Fruit fly (Drosophila melanogaster) whole organism, embryonic: ENCODE measurements around the gene Fbw5.

Experiments
- Abd-B ChIP-seq: fragments of 200-800 bp; sonication (Bioruptor generic); optimal IDR thresholded peaks from 2 replicates; lab custom pipeline; 2018; ENCODE audit warnings: missing biosample characterization, mild to moderate bottlenecking, missing genetic modification characterization, moderate library complexity
- Antp ChIP-seq: fragments of 200-800 bp; sonication (Bioruptor generic); optimal IDR thresholded peaks from 3 replicates; lab custom pipeline; 2016; ENCODE audit warnings: missing biosample characterization, missing genetic modification characterization
- B-H1 ChIP-seq: fragments of 200-800 bp; sonication (Bioruptor generic); IDR thresholded peaks from 3 replicates; pipeline ENCODE4 v1.3.6; 2022; ENCODE audit warnings: missing biosample characterization, missing genetic modification characterization
- Bgb ChIP-seq: fragments of 200-800 bp; sonication (Bioruptor generic); IDR thresholded peaks from 2 replicates; pipeline ENCODE4 v1.3.6; 2022; ENCODE audit warnings: missing biosample characterization, missing genetic modification characterization; ENCODE audit not compliant: partially characterized antibody
- Blimp-1 ChIP-seq: fragments of 200-800 bp; sonication (Bioruptor generic); optimal IDR thresholded peaks from 3 replicates; lab custom pipeline; 2018; ENCODE audit warnings: missing biosample characterization, missing genetic modification characterization, mild to moderate bottlenecking, moderate library complexity, missing genetic modification reagents
- CG1024 ChIP-seq: fragments of 200-800 bp; sonication (Bioruptor generic); IDR thresholded peaks from 2 replicates; pipeline ENCODE4 v1.3.6; 2022; ENCODE audit warnings: missing biosample characterization, missing genetic modification characterization
- CG10366 ChIP-seq: fragments of 200-800 bp; sonication (Bioruptor generic); IDR thresholded peaks from 2 replicates; pipeline ENCODE4 v1.3.6; 2022; ENCODE audit warnings: missing biosample characterization, missing genetic modification characterization
- CG10431 ChIP-seq: fragments of 200-800 bp; sonication (Bioruptor generic); optimal IDR thresholded peaks from 3 replicates; lab custom pipeline; 2018; ENCODE audit warnings: missing biosample characterization, mild to moderate bottlenecking, missing genetic modification characterization
- CG10959 ChIP-seq: fragments of 200-800 bp; sonication (Bioruptor generic); IDR thresholded peaks from 2 replicates; pipeline ENCODE4 v1.3.6; 2022; ENCODE audit warnings: missing biosample characterization, missing genetic modification characterization
- CG13296 ChIP-seq: fragments of 200-800 bp; sonication (Bioruptor generic); optimal IDR thresholded peaks from 3 replicates; lab custom pipeline; 2018; ENCODE audit warnings: missing biosample characterization, mild to moderate bottlenecking, missing genetic modification characterization
- CG13775 ChIP-seq: fragments of 200-800 bp; sonication (Bioruptor generic); optimal IDR thresholded peaks from 3 replicates; lab custom pipeline; 2017; ENCODE audit warnings: missing biosample characterization, mild to moderate bottlenecking, missing genetic modification characterization
- CG16815 ChIP-seq: fragments of 200-800 bp; sonication (Bioruptor generic); optimal IDR thresholded peaks from 3 replicates; lab custom pipeline; 2017; ENCODE audit warnings: missing biosample characterization, mild to moderate bottlenecking, missing genetic modification characterization
- CG17361 ChIP-seq: fragments of 200-800 bp; sonication (Bioruptor generic); IDR thresholded peaks from 3 replicates; pipeline ENCODE4 v1.3.6; 2022; ENCODE audit warnings: missing biosample characterization, missing genetic modification characterization
- CG17612 ChIP-seq: fragments of 200-800 bp; sonication (Bioruptor generic); IDR thresholded peaks from 2 replicates; pipeline ENCODE4 v1.3.6; 2022; ENCODE audit warnings: missing biosample characterization, missing genetic modification characterization
- CG1792 ChIP-seq: fragments of 200-800 bp; sonication (Bioruptor generic); optimal IDR thresholded peaks from 2 replicates; lab custom pipeline; 2016; ENCODE audit warnings: missing biosample characterization, missing genetic modification characterization
- CG18764 ChIP-seq: fragments of 200-800 bp; sonication (Bioruptor generic); optimal IDR thresholded peaks from 3 replicates; lab custom pipeline; 2016; ENCODE audit warnings: missing biosample characterization, missing genetic modification characterization
- CG2116 ChIP-seq: fragments of 200-800 bp; sonication (Bioruptor generic); optimal IDR thresholded peaks from 3 replicates; lab custom pipeline; 2018; ENCODE audit warnings: missing biosample characterization, mild to moderate bottlenecking, missing genetic modification characterization
- CG30020 ChIP-seq: fragments of 200-800 bp; optimal IDR thresholded peaks from 2 replicates; lab custom pipeline; 2019; ENCODE audit warnings: missing biosample characterization, mild to moderate bottlenecking, missing genetic modification characterization, moderate library complexity
- CG30431 ChIP-seq: fragments of 200-800 bp; sonication (Bioruptor generic); optimal IDR thresholded peaks from 2 replicates; lab custom pipeline; 2017; ENCODE audit warnings: missing biosample characterization, missing genetic modification characterization
- CG31388 ChIP-seq: fragments of 200-800 bp; sonication (Bioruptor generic); optimal IDR thresholded peaks from 2 replicates; lab custom pipeline; 2016; ENCODE audit warnings: missing biosample characterization, missing genetic modification characterization
- CG4820 ChIP-seq: fragments of 200-800 bp; sonication (Bioruptor generic); optimal IDR thresholded peaks from 3 replicates; lab custom pipeline; 2016; ENCODE audit warnings: missing biosample characterization, missing genetic modification characterization
- CG8388 ChIP-seq: fragments of 200-800 bp; sonication (Bioruptor generic); optimal IDR thresholded peaks from 2 replicates; lab custom pipeline; 2019; ENCODE audit warnings: missing biosample characterization, mild to moderate bottlenecking, missing genetic modification characterization, moderate library complexity
- CG9817 ChIP-seq: fragments of 200-800 bp; sonication (Bioruptor generic); optimal IDR thresholded peaks from 2 replicates; lab custom pipeline; 2018; ENCODE audit warnings: missing biosample characterization, mild to moderate bottlenecking, missing genetic modification characterization, moderate library complexity
- Elba2 ChIP-seq: fragments of 200-800 bp; sonication (Bioruptor generic); optimal IDR thresholded peaks from 3 replicates; lab custom pipeline; 2016; ENCODE audit warnings: missing biosample characterization, missing genetic modification characterization
- HLH4C ChIP-seq: fragments of 200-800 bp; sonication (Bioruptor generic); IDR thresholded peaks from 3 replicates; pipeline ENCODE4 v1.3.6; 2022; ENCODE audit warnings: missing biosample characterization, missing genetic modification characterization; ENCODE audit not compliant: partially characterized antibody
- Hr3 ChIP-seq: fragments of 200-800 bp; sonication (Bioruptor generic); optimal IDR thresholded peaks from 3 replicates; lab custom pipeline; 2016; ENCODE audit warnings: missing biosample characterization, missing genetic modification characterization
- Meics ChIP-seq: fragments of 200-800 bp; sonication (Bioruptor generic); optimal IDR thresholded peaks from 2 replicates; lab custom pipeline; 2017; ENCODE audit warnings: missing biosample characterization, mild to moderate bottlenecking, missing genetic modification characterization
- Nf-YB ChIP-seq: fragments of 200-800 bp; sonication (Bioruptor generic); optimal IDR thresholded peaks from 3 replicates; lab custom pipeline; 2019; ENCODE audit warnings: missing biosample characterization, mild to moderate bottlenecking, missing genetic modification characterization, moderate library complexity
- PHDP ChIP-seq: fragments of 200-800 bp; sonication (Bioruptor generic); optimal IDR thresholded peaks from 3 replicates; lab custom pipeline; 2018; ENCODE audit warnings: missing biosample characterization, mild to moderate bottlenecking, missing genetic modification characterization, moderate library complexity
- Ptx1 ChIP-seq: fragments of 200-800 bp; sonication (Bioruptor generic); IDR thresholded peaks from 2 replicates; pipeline ENCODE4 v1.3.6; 2022; ENCODE audit warnings: missing biosample characterization, missing genetic modification characterization
- Six4 ChIP-seq: fragments of 200-800 bp; sonication (Bioruptor generic); optimal IDR thresholded peaks from 2 replicates; lab custom pipeline; 2016; ENCODE audit warnings: missing biosample characterization, missing genetic modification characterization
- Sry-δ ChIP-seq: fragments of 200-800 bp; sonication (Bioruptor generic); optimal IDR thresholded peaks from 2 replicates; lab custom pipeline; 2016; ENCODE audit warnings: missing biosample characterization, missing genetic modification characterization
- Usf ChIP-seq: fragments of 200-800 bp; sonication (Bioruptor generic); optimal IDR thresholded peaks from 2 replicates; lab custom pipeline; 2017; ENCODE audit warnings: missing genotype, missing biosample characterization, missing genetic modification characterization
- btn ChIP-seq: fragments of 200-800 bp; sonication (Bioruptor generic); optimal IDR thresholded peaks from 2 replicates; lab custom pipeline; 2016; ENCODE audit warnings: missing biosample characterization, missing genetic modification characterization
- chinmo ChIP-seq: fragments of 200-800 bp; sonication (Bioruptor generic); IDR thresholded peaks from 4 replicates; pipeline ENCODE4 v1.3.6; 2022; ENCODE audit warnings: missing biosample characterization, missing genetic modification characterization; ENCODE audit not compliant: partially characterized antibody
- corto ChIP-seq: fragments of 200-800 bp; sonication (Bioruptor generic); optimal IDR thresholded peaks from 2 replicates; lab custom pipeline; 2016; ENCODE audit warnings: missing biosample characterization, mild to moderate bottlenecking, missing genetic modification characterization, moderate library complexity
- croc ChIP-seq: fragments of 200-800 bp; sonication (Bioruptor generic); conservative IDR thresholded peaks from 3 replicates; pipeline ENCODE4 v1.3.6; 2022; ENCODE audit warnings: missing biosample characterization, missing genetic modification characterization
- dpn ChIP-seq, 2 experiments: fragments of 200-800 bp; sonication (Bioruptor generic); optimal IDR thresholded peaks; 3 replicates each; lab custom pipeline; 2016; ENCODE audit warnings: missing biosample characterization in 2 of 2, missing genetic modification characterization in 2 of 2
- grau ChIP-seq: fragments of 200-800 bp; optimal IDR thresholded peaks from 3 replicates; lab custom pipeline; 2019; ENCODE audit warnings: missing biosample characterization, mild to moderate bottlenecking, missing genetic modification characterization, moderate library complexity
- gsb-n ChIP-seq: fragments of 200-800 bp; sonication (Bioruptor generic); optimal IDR thresholded peaks from 3 replicates; lab custom pipeline; 2018; ENCODE audit warnings: missing biosample characterization, mild to moderate bottlenecking, missing genetic modification characterization
- hb ChIP-seq: fragments of 200-800 bp; sonication (Bioruptor generic); IDR thresholded peaks from 3 replicates; pipeline ENCODE4 v1.3.6; 2022; ENCODE audit warnings: missing biosample characterization, missing genetic modification characterization; ENCODE audit not compliant: partially characterized antibody
- lov ChIP-seq, 2 experiments: fragments of 200-800 bp in 1 of 2; fragments of >200 bp in 1 of 2; sonication (Bioruptor generic) in 1 of 2; IDR thresholded peaks in 1 of 2; optimal IDR thresholded peaks in 1 of 2; 2 replicates in 1 of 2; 3 replicates in 1 of 2; pipeline versions ENCODE4 v1.3.6 to Lab custom; 2017 to 2022; ENCODE audit warnings: missing biosample characterization in 1 of 2, missing genetic modification characterization in 1 of 2
- nmo ChIP-seq: fragments of 200-800 bp; sonication (Bioruptor generic); optimal IDR thresholded peaks from 2 replicates; lab custom pipeline; 2018; ENCODE audit warnings: missing biosample characterization, mild to moderate bottlenecking, missing genetic modification characterization, moderate library complexity
- onecut ChIP-seq: fragments of 200-800 bp; sonication (Bioruptor generic); IDR thresholded peaks from 2 replicates; pipeline ENCODE4 v1.3.6; 2022; ENCODE audit warnings: missing biosample characterization, missing genetic modification characterization
- prd ChIP-seq, 3 experiments: fragments of >200 bp in 2 of 3; fragments of 200-800 bp in 1 of 3; sonication (Bioruptor generic) in 1 of 3; optimal IDR thresholded peaks in 2 of 3; IDR thresholded peaks in 1 of 3; 2 replicates in 2 of 3; 3 replicates in 1 of 3; pipeline versions ENCODE4 v1.3.6 to Lab custom; 2017 to 2022; ENCODE audit warnings: missing biosample characterization in 1 of 3, missing genetic modification characterization in 1 of 3
- schlank ChIP-seq: fragments of 200-800 bp; sonication (Bioruptor generic); optimal IDR thresholded peaks from 2 replicates; lab custom pipeline; 2018; ENCODE audit warnings: missing biosample characterization, mild to moderate bottlenecking, missing genetic modification characterization
- sens ChIP-seq: fragments of 200-800 bp; sonication (Bioruptor generic); peaks from one replicate; lab custom pipeline; 2016; ENCODE audit warnings: missing biosample characterization, missing genetic modification characterization
- sima ChIP-seq: fragments of 200-800 bp; sonication (Bioruptor generic); optimal IDR thresholded peaks from 2 replicates; lab custom pipeline; 2016; ENCODE audit warnings: missing biosample characterization, missing genetic modification characterization
- stc ChIP-seq: fragments of 200-800 bp; sonication (Bioruptor generic); IDR thresholded peaks from 2 replicates; pipeline ENCODE4 v1.3.6; 2022; ENCODE audit warnings: missing biosample characterization, missing genetic modification characterization
- tap ChIP-seq: fragments of 200-800 bp; optimal IDR thresholded peaks from 3 replicates; lab custom pipeline; 2019; ENCODE audit warnings: missing biosample characterization, mild to moderate bottlenecking, missing genetic modification characterization, moderate library complexity

Fbw5 gene

dm6 chr2L:6051212-6051621, 14.5 kb downstream of the Fbw5 start (continued):
- TF ChIP-seq Bgb (GFP tag; lab: Robert Waterston, UW) (no peak), CG10431 (GFP tag; lab: Kevin White, UChicago) (peak; percentile 92), CG1024 (peak; percentile 86), CG16815 (GFP tag; lab: Kevin White, UChicago) (peak; percentile 72), dpn (GFP tag; optimal IDR thresholded peaks at IDR 0.05; lab: Kevin White, UChicago) (peak; percentile 94), Six4 (GFP tag; lab: Kevin White, UChicago) (peak; percentile 93), CG18764 (GFP tag; lab: Kevin White, UChicago) (peak; percentile 85), PHDP (tag; lab: Kevin White, UChicago) (peak; percentile 99), prd (optimal IDR thresholded peaks at IDR 0.05; lab: Kevin White, UChicago) (no peak), prd (GFP tag; IDR thresholded peaks at IDR 0.05; lab: Robert Waterston, UW) (peak; percentile 84), Abd-B (GFP tag; lab: Kevin White, UChicago) (peak; percentile 73), grau (tag; lab: Kevin White, UChicago) (peak; percentile 96), btn (GFP tag; lab: Kevin White, UChicago) (peak; percentile 94), nmo (GFP tag; lab: Kevin White, UChicago) (peak; percentile 96), CG17361 (GFP tag; lab: Robert Waterston, UW) (no peak; the same call in none of the 3 replicates), sens (peak; percentile 99), corto (GFP tag; lab: Kevin White, UChicago) (peak; percentile 92), stc (GFP tag; lab: Robert Waterston, UW) (peak; percentile 95), onecut (GFP tag; lab: Robert Waterston, UW) (peak; percentile 95), chinmo (no peak), CG30431 (peak; percentile 84), HLH4C (no peak), Blimp-1 (GFP tag; lab: Kevin White, UChicago) (peak; percentile 96), Antp (GFP tag; lab: Kevin White, UChicago) (peak; percentile 89), Usf (GFP tag; lab: Kevin White, UChicago) (peak; percentile 75), hb (GFP tag; lab: Robert Waterston, UW) (no peak), CG17612 (GFP tag; lab: Robert Waterston, UW) (peak; percentile 66), CG31388 (GFP tag; lab: Kevin White, UChicago) (peak; percentile 71), B-H1 (GFP tag; lab: Robert Waterston, UW) (peak; percentile 89), Sry-δ (peak; percentile 48), CG30020 (tag; lab: Kevin White, UChicago) (peak; percentile 70), CG13775 (peak; percentile 95), Nf-YB (GFP tag; lab: Kevin White, UChicago) (peak; percentile 85), Elba2 (no peak), CG9817 (tag; lab: Kevin White, UChicago) (peak; percentile 94), lov (optimal IDR thresholded peaks at IDR 0.05; lab: Kevin White, UChicago) (no peak), lov (GFP tag; IDR thresholded peaks at IDR 0.05; lab: Robert Waterston, UW) (peak; percentile 89), sima (GFP tag; lab: Kevin White, UChicago) (peak; percentile 92), gsb-n (tag; lab: Kevin White, UChicago) (peak; percentile 96), Meics (GFP tag; lab: Kevin White, UChicago) (peak; percentile 97), Hr3 (peak; percentile 80), schlank (tag; lab: Kevin White, UChicago) (peak; percentile 95), croc (GFP tag; lab: Robert Waterston, UW) (peak; percentile 82), Ptx1 (GFP tag; lab: Robert Waterston, UW) (peak; percentile 92), CG1792 (GFP tag; lab: Kevin White, UChicago) (peak; percentile 90), CG2116 (GFP tag; lab: Kevin White, UChicago) (peak; percentile 55), tap (tag; lab: Kevin White, UChicago) (peak; percentile 97), CG8388 (GFP tag; lab: Kevin White, UChicago) (peak; percentile 97), CG4820 (GFP tag; lab: Kevin White, UChicago) (peak; percentile 100), CG10366 (GFP tag; lab: Robert Waterston, UW) (peak; percentile 95), CG10959 (GFP tag; lab: Robert Waterston, UW) (peak; percentile 93), CG13296 (GFP tag; lab: Kevin White, UChicago) (peak; percentile 99)
